Fruit fly (Drosophila melanogaster) whole organism, embryonic: ENCODE results near the gene CG43136.

ENCODE experiments used
- Ada2b ChIP-seq: fragments of 200-800 bp; sonication (Bioruptor generic); IDR thresholded peaks from 2 replicates; pipeline ENCODE4 v1.3.6; 2022; ENCODE audit warnings: missing biosample characterization, missing genetic modification characterization
- Atf-2 ChIP-seq: fragments of 200-800 bp; sonication (Bioruptor generic); optimal IDR thresholded peaks from 2 replicates; lab custom pipeline; 2016; ENCODE audit warnings: missing biosample characterization, missing genetic modification characterization
- Awh ChIP-seq: fragments of 200-800 bp; sonication (Bioruptor generic); IDR thresholded peaks from 2 replicates; pipeline ENCODE4, ENCODE4 v1.3.6; 2022; ENCODE audit warnings: missing biosample characterization, missing genetic modification characterization
- CG10654 ChIP-seq: fragments of 200-800 bp; sonication (Bioruptor generic); optimal IDR thresholded peaks from 2 replicates; lab custom pipeline; 2016; ENCODE audit warnings: missing biosample characterization, missing genetic modification characterization
- CG10979 ChIP-seq: fragments of 200-800 bp; sonication (Bioruptor generic); optimal IDR thresholded peaks from 2 replicates; lab custom pipeline; 2018; ENCODE audit warnings: missing biosample characterization, mild to moderate bottlenecking, missing genetic modification characterization, moderate library complexity
- CG11504 ChIP-seq: fragments of 200-800 bp; sonication (Bioruptor generic); optimal IDR thresholded peaks from 3 replicates; lab custom pipeline; 2019; ENCODE audit warnings: missing biosample characterization, mild to moderate bottlenecking, missing genetic modification characterization, moderate library complexity
- CG13123 ChIP-seq: fragments of 200-800 bp; sonication (Bioruptor generic); optimal IDR thresholded peaks from 2 replicates; lab custom pipeline; 2016; ENCODE audit warnings: missing biosample characterization, missing genetic modification characterization
- CG14441 ChIP-seq: fragments of 200-800 bp; sonication (Bioruptor generic); IDR thresholded peaks from 2 replicates; pipeline ENCODE4 v1.3.6; 2022; ENCODE audit warnings: missing biosample characterization, missing genetic modification characterization
- CG17361 ChIP-seq: fragments of 200-800 bp; sonication (Bioruptor generic); IDR thresholded peaks from 3 replicates; pipeline ENCODE4 v1.3.6; 2022; ENCODE audit warnings: missing biosample characterization, missing genetic modification characterization
- CG17912 ChIP-seq: fragments of 200-800 bp; sonication (Bioruptor generic); optimal IDR thresholded peaks from 2 replicates; lab custom pipeline; 2018; ENCODE audit warnings: missing biosample characterization, mild to moderate bottlenecking, missing genetic modification characterization
- CG2116 ChIP-seq: fragments of 200-800 bp; sonication (Bioruptor generic); optimal IDR thresholded peaks from 3 replicates; lab custom pipeline; 2018; ENCODE audit warnings: missing biosample characterization, mild to moderate bottlenecking, missing genetic modification characterization
- CG2129 ChIP-seq: fragments of 200-800 bp; sonication (Bioruptor generic); IDR thresholded peaks from 2 replicates; pipeline ENCODE4 v1.3.6; 2022; ENCODE audit warnings: missing biosample characterization, missing genetic modification characterization; ENCODE audit not compliant: partially characterized antibody
- CG30403 ChIP-seq: fragments of 200-800 bp; sonication (Bioruptor generic); optimal IDR thresholded peaks from 3 replicates; lab custom pipeline; 2016; ENCODE audit warnings: missing biosample characterization, missing genetic modification characterization
- CG32532 ChIP-seq: fragments of 200-800 bp; sonication (Bioruptor generic); IDR thresholded peaks from 2 replicates; pipeline ENCODE4 v1.3.6; 2022; ENCODE audit warnings: missing biosample characterization, missing genetic modification characterization
- CG4282 ChIP-seq: fragments of 200-800 bp; sonication (Bioruptor generic); optimal IDR thresholded peaks from 2 replicates; lab custom pipeline; 2016; ENCODE audit warnings: missing biosample characterization, missing genetic modification characterization
- CG6689 ChIP-seq: fragments of 200-800 bp; sonication (Bioruptor generic); IDR thresholded peaks from 2 replicates; pipeline ENCODE4 v1.3.6; 2022; ENCODE audit warnings: missing biosample characterization, missing genetic modification characterization
- CG7357 ChIP-seq: fragments of 200-800 bp; sonication (Bioruptor generic); IDR thresholded peaks from 3 replicates; pipeline ENCODE4 v1.3.6; 2022; ENCODE audit warnings: missing biosample characterization, missing genetic modification characterization
- CG8388 ChIP-seq: fragments of 200-800 bp; sonication (Bioruptor generic); optimal IDR thresholded peaks from 2 replicates; lab custom pipeline; 2019; ENCODE audit warnings: missing biosample characterization, mild to moderate bottlenecking, missing genetic modification characterization, moderate library complexity
- CG8924 ChIP-seq: fragments of 200-800 bp; optimal IDR thresholded peaks from 3 replicates; lab custom pipeline; 2019; ENCODE audit warnings: missing biosample characterization, mild to moderate bottlenecking, missing genetic modification characterization, moderate library complexity
- Dbx ChIP-seq: fragments of 200-800 bp; sonication (Bioruptor generic); IDR thresholded peaks from 3 replicates; pipeline ENCODE4 v1.3.6; 2022; ENCODE audit warnings: missing biosample characterization, missing genetic modification characterization
- Dll ChIP-seq: fragments of 200-800 bp; sonication (Bioruptor generic); IDR thresholded peaks from 4 replicates; pipeline ENCODE4 v1.3.6; 2022; ENCODE audit warnings: missing biosample characterization, missing genetic modification characterization; ENCODE audit not compliant: partially characterized antibody
- Eip74EF ChIP-seq, 2 experiments: fragments of 200-800 bp in 1 of 2; fragments of >200 bp in 1 of 2; sonication (Bioruptor generic) in 1 of 2; optimal IDR thresholded peaks; 2 replicates each; lab custom pipeline; 2017 to 2019; ENCODE audit warnings: missing biosample characterization in 2 of 2, missing genetic modification characterization in 2 of 2, mild to moderate bottlenecking in 1 of 2, moderate library complexity in 1 of 2
- Elba2 ChIP-seq: fragments of 200-800 bp; sonication (Bioruptor generic); optimal IDR thresholded peaks from 3 replicates; lab custom pipeline; 2016; ENCODE audit warnings: missing biosample characterization, missing genetic modification characterization
- Fer2 ChIP-seq: fragments of 200-800 bp; sonication (Bioruptor generic); optimal IDR thresholded peaks from 2 replicates; lab custom pipeline; 2018; ENCODE audit warnings: missing biosample characterization, mild to moderate bottlenecking, missing genetic modification characterization, moderate library complexity
- Hmr ChIP-seq: fragments of 200-800 bp; sonication (Bioruptor generic); optimal IDR thresholded peaks from 3 replicates; lab custom pipeline; 2017; ENCODE audit warnings: mild to moderate bottlenecking, missing biosample characterization, missing genetic modification reagents, missing genetic modification characterization
- Hr51 ChIP-seq, 2 experiments: fragments of 200-800 bp; sonication (Bioruptor generic); optimal IDR thresholded peaks; 2 replicates in 1 of 2; 3 replicates in 1 of 2; lab custom pipeline; 2016 to 2018; ENCODE audit warnings: missing biosample characterization in 2 of 2, missing genetic modification characterization in 2 of 2, mild to moderate bottlenecking in 1 of 2, moderate library complexity in 1 of 2
- ara ChIP-seq: fragments of 200-800 bp; sonication (Bioruptor generic); IDR thresholded peaks from 2 replicates; pipeline ENCODE4 v1.3.6; 2022; ENCODE audit warnings: missing biosample characterization, missing genetic modification characterization
- bab2 ChIP-seq: fragments of 200-800 bp; sonication (Bioruptor generic); optimal IDR thresholded peaks from 2 replicates; lab custom pipeline; 2016; ENCODE audit warnings: missing biosample characterization, missing genetic modification characterization
- bsh ChIP-seq, 2 experiments: fragments of 200-800 bp; sonication (Bioruptor generic); optimal IDR thresholded peaks; 2 replicates each; lab custom pipeline; 2017 to 2018; ENCODE audit warnings: mild to moderate bottlenecking in 2 of 2, missing biosample characterization in 2 of 2, missing genetic modification characterization in 2 of 2, moderate library complexity in 1 of 2
- chif ChIP-seq, 2 experiments: fragments of 200-800 bp; sonication (Bioruptor generic); optimal IDR thresholded peaks; 3 replicates each; lab custom pipeline; 2016; ENCODE audit warnings: missing biosample characterization in 2 of 2, missing genetic modification characterization in 2 of 2
- da ChIP-seq: fragments of 200-800 bp; sonication (Bioruptor generic); optimal IDR thresholded peaks from 2 replicates; lab custom pipeline; 2016; ENCODE audit warnings: missing biosample characterization, missing genetic modification characterization
- dmrt11E ChIP-seq: fragments of 200-800 bp; sonication (Bioruptor generic); optimal IDR thresholded peaks from 3 replicates; lab custom pipeline; 2018; ENCODE audit warnings: missing biosample characterization, mild to moderate bottlenecking, missing genetic modification characterization, moderate library complexity
- dysf ChIP-seq: fragments of 200-800 bp; sonication (Bioruptor generic); IDR thresholded peaks from 3 replicates; pipeline ENCODE4 v1.3.6; 2022; ENCODE audit warnings: missing biosample characterization, missing genetic modification characterization
- en ChIP-seq: fragments of 200-800 bp; sonication (Bioruptor generic); optimal IDR thresholded peaks from 2 replicates; lab custom pipeline; 2016; ENCODE audit warnings: missing biosample characterization, missing genetic modification characterization
- fu2 ChIP-seq: fragments of 200-800 bp; sonication (Bioruptor generic); optimal IDR thresholded peaks from 2 replicates; lab custom pipeline; 2016; ENCODE audit warnings: missing biosample characterization, missing genetic modification characterization
- ind ChIP-seq: fragments of 200-800 bp; sonication (Bioruptor generic); optimal IDR thresholded peaks from 3 replicates; lab custom pipeline; 2016; ENCODE audit warnings: missing biosample characterization, missing genetic modification characterization
- inv ChIP-seq: fragments of 200-800 bp; sonication (Bioruptor generic); IDR thresholded peaks from 2 replicates; pipeline ENCODE4 v1.3.6; 2022; ENCODE audit warnings: missing biosample characterization, missing genetic modification characterization; ENCODE audit not compliant: partially characterized antibody
- lmd ChIP-seq: fragments of 200-800 bp; sonication (Bioruptor generic); IDR thresholded peaks from 2 replicates; pipeline ENCODE4 v1.3.6; 2022; ENCODE audit warnings: missing biosample characterization, missing genetic modification characterization
- p53 ChIP-seq: fragments of 200-800 bp; sonication (Bioruptor generic); optimal IDR thresholded peaks from 2 replicates; lab custom pipeline; 2016; ENCODE audit warnings: missing biosample characterization, missing genetic modification characterization
- ranshi ChIP-seq: fragments of 200-800 bp; sonication (Bioruptor generic); IDR thresholded peaks from 2 replicates; pipeline ENCODE4 v1.3.6; 2022; ENCODE audit warnings: missing biosample characterization, missing genetic modification characterization
- row ChIP-seq: fragments of 200-800 bp; sonication (Bioruptor generic); IDR thresholded peaks from 3 replicates; pipeline ENCODE4 v1.3.6; 2022; ENCODE audit warnings: missing biosample characterization, missing genetic modification characterization
- slou ChIP-seq: fragments of 200-800 bp; sonication (Bioruptor generic); optimal IDR thresholded peaks from 3 replicates; lab custom pipeline; 2016; ENCODE audit warnings: missing biosample characterization, missing genetic modification characterization
- stwl ChIP-seq: fragments of 200-800 bp; sonication (Bioruptor generic); optimal IDR thresholded peaks from 3 replicates; lab custom pipeline; 2018; ENCODE audit warnings: missing biosample characterization, mild to moderate bottlenecking, missing genetic modification characterization, moderate library complexity
- sug ChIP-seq: fragments of 200-800 bp; optimal IDR thresholded peaks from 2 replicates; lab custom pipeline; 2019; ENCODE audit warnings: missing biosample characterization, mild to moderate bottlenecking, missing genetic modification characterization, moderate library complexity
- tap ChIP-seq: fragments of 200-800 bp; optimal IDR thresholded peaks from 3 replicates; lab custom pipeline; 2019; ENCODE audit warnings: missing biosample characterization, mild to moderate bottlenecking, missing genetic modification characterization, moderate library complexity
- vvl ChIP-seq: fragments of 200-800 bp; sonication (Bioruptor generic); IDR thresholded peaks from 2 replicates; pipeline ENCODE4 v1.3.6; 2022; ENCODE audit warnings: missing biosample characterization, missing genetic modification characterization
- wor ChIP-seq: fragments of 200-800 bp; sonication (Bioruptor generic); IDR thresholded peaks from 2 replicates; pipeline ENCODE4 v1.3.6; 2022; ENCODE audit warnings: missing biosample characterization, missing genetic modification characterization
- zfh1 ChIP-seq: fragments of 200-800 bp; sonication (Bioruptor generic); IDR thresholded peaks from 3 replicates; pipeline ENCODE4 v1.3.6; 2022; ENCODE audit warnings: missing biosample characterization, missing genetic modification characterization

CG43136 gene

dm6 chrX:5896809-5897700 is 43.5 kb downstream of the CG43136 start (continued):
- TF ChIP-seq zfh1 (GFP tag; lab: Robert Waterston, UW) (0 out of 3 replicates have a peak, but pooled peaks have one; percentile 53), ind (GFP tag; lab: Kevin White, UChicago) (peak; percentile 8), CG8388 (GFP tag; lab: Kevin White, UChicago) (peak; percentile 33), CG6689 (GFP tag; lab: Robert Waterston, UW) (peak; percentile 42), CG11504 (tag; lab: Kevin White, UChicago) (peak; percentile 44), CG7357 (GFP tag; lab: Robert Waterston, UW) (0 out of 3 replicates have a peak, but pooled peaks have one; percentile 39), CG32532 (GFP tag; lab: Robert Waterston, UW) (peak; percentile 13; the same call in 1 of the 2 replicates), p53 (peak; percentile 67), vvl (GFP tag; lab: Robert Waterston, UW) (peak; percentile 36; the same call in 1 of the 2 replicates), CG17361 (no peak), CG2129 (GFP tag; lab: Robert Waterston, UW) (no peak), row (GFP tag; lab: Robert Waterston, UW) (peak; percentile 33; the same call in 2 of the 3 replicates), CG8924 (no peak), tap (peak; percentile 9), Dbx (GFP tag; lab: Robert Waterston, UW) (no peak), Dll (GFP tag; lab: Robert Waterston, UW) (no peak), CG10654 (GFP tag; lab: Kevin White, UChicago) (no peak), Fer2 (tag; lab: Kevin White, UChicago) (no peak), inv (GFP tag; lab: Robert Waterston, UW) (no peak), slou (no peak), dmrt11E (tag; lab: Kevin White, UChicago) (peak; percentile 1), CG30403 (GFP tag; lab: Kevin White, UChicago) (peak; percentile 33), sug (tag; lab: Kevin White, UChicago) (no peak), da (GFP tag; lab: Kevin White, UChicago) (no peak), Awh (GFP tag; lab: Robert Waterston, UW) (0 out of 2 replicates have a peak, but pooled peaks have one; percentile 28), ranshi (GFP tag; lab: Robert Waterston, UW) (0 out of 2 replicates have a peak, but pooled peaks have one; percentile 40), bab2 (GFP tag; lab: Kevin White, UChicago) (peak; percentile 2), CG4282 (GFP tag; lab: Kevin White, UChicago) (no peak), Elba2 (no peak), CG17912 (GFP tag; lab: Kevin White, UChicago) (no peak), Eip74EF (GFP tag; optimal IDR thresholded peaks at IDR 0.05; lab: Kevin White, UChicago) (no peak), Atf-2 (GFP tag; lab: Kevin White, UChicago) (peak; percentile 9), stwl (no peak), chif (GFP tag; optimal IDR thresholded peaks at IDR 0.05; lab: Kevin White, UChicago) (peak in 1 of 2 experiments; percentile 28), Hr51 (GFP tag; optimal IDR thresholded peaks at IDR 0.05; lab: Kevin White, UChicago) (peak in 1 of 2 experiments; percentile 24), lmd (GFP tag; lab: Robert Waterston, UW) (peak; percentile 50), Ada2b (GFP tag; lab: Robert Waterston, UW) (0 out of 2 replicates have a peak, but pooled peaks have one; percentile 4), CG2116 (GFP tag; lab: Kevin White, UChicago) (no peak), CG10979 (tag; lab: Kevin White, UChicago) (peak; percentile 25), CG13123 (GFP tag; lab: Kevin White, UChicago) (no peak), fu2 (no peak), wor (no peak), CG14441 (GFP tag; lab: Robert Waterston, UW) (0 out of 2 replicates have a peak, but pooled peaks have one; percentile 33), en (GFP tag; lab: Kevin White, UChicago) (no peak), dysf (GFP tag; lab: Robert Waterston, UW) (peak; percentile 52; the same call in 2 of the 3 replicates), ara (peak; percentile 44; the same call in 1 of the 2 replicates), Hmr (GFP tag; lab: Kevin White, UChicago) (peak; percentile 15), bsh (GFP tag; optimal IDR thresholded peaks at IDR 0.05; lab: Kevin White, UChicago) (peak in 1 of 2 experiments; percentile 61)
